Worm (Caenorhabditis elegans): ENCODE measurements around the gene tsp-10.
A peak's percentile ranks its signal among the peaks of the same experiment; 100 is the strongest.

Gene tsp-10

ce11 chrII:6768014-6768413 is 49.6 kb downstream of the tsp-10 start, which contains the start of gene F41G3.18:
TSS of gene F41G3.18 (plus strand) at chrII:6768314.
- peak; percentile 51 for TF ChIP-seq nhr-80 (tag; optimal IDR thresholded peaks at IDR 0.05)
- no peak for TF ChIP-seq dox-1 (GFP tag; IDR thresholded peaks at IDR 0.05)

Measured in whole organism, young adult.